Fruit fly (Drosophila melanogaster): Measurements from ENCODE around the gene CG8516.

CG8516 gene

dm6 chr3R:9770127-9770526, 23.0 kb upstream of the CG8516 start:
- TF ChIP-seq CG17801 (GFP tag; optimal IDR thresholded peaks at IDR 0.05; ENCODE audit: partially characterized antibody): no peak

dm6 chr3R:9771519-9771972, 21.5 kb upstream of the CG8516 start, which contains the start of gene CG9471:
TSS of gene CG9471 (minus strand) at chr3R:9771542.
- TF ChIP-seq CG17801 (GFP tag; optimal IDR thresholded peaks at IDR 0.05; ENCODE audit: partially characterized antibody): peak; percentile 95

- no peak for TF ChIP-seq CG17801 (GFP tag; optimal IDR thresholded peaks at IDR 0.05; ENCODE audit: partially characterized antibody)
Observed at dm6 chr3R:9774147-9774546, 18.9 kb upstream of the CG8516 start, which contains the start of gene Whamy. TSS of gene Whamy (minus strand) at chr3R:9774419.

- no peak for TF ChIP-seq CG17801 (GFP tag; optimal IDR thresholded peaks at IDR 0.05; ENCODE audit: partially characterized antibody)
Observed at dm6 chr3R:9774821-9775220, 18.3 kb upstream of the CG8516 start, which contains the start of gene topi. TSS of gene topi (plus strand) at chr3R:9775121.

dm6 chr3R:9777941-9778360, 15.1 kb upstream of the CG8516 start, which contains the start of gene RpS29:
TSS of gene RpS29 (plus strand) at chr3R:9778042.
- peak; percentile 81 for TF ChIP-seq CG17801 (GFP tag; optimal IDR thresholded peaks at IDR 0.05; ENCODE audit: partially characterized antibody)

- no peak for TF ChIP-seq CG17801 (GFP tag; optimal IDR thresholded peaks at IDR 0.05; ENCODE audit: partially characterized antibody)
Observed at dm6 chr3R:9779764-9780163, 13.3 kb upstream of the CG8516 start, which contains the start of gene CG12947. TSS of gene CG12947 (plus strand) at chr3R:9780064.

- peak; percentile 55 for TF ChIP-seq CG17801 (GFP tag; optimal IDR thresholded peaks at IDR 0.05; ENCODE audit: partially characterized antibody)
Observed at dm6 chr3R:9783240-9783917, 9.7 kb upstream of the CG8516 start.

- TF ChIP-seq CG17801 (GFP tag; optimal IDR thresholded peaks at IDR 0.05; ENCODE audit: partially characterized antibody): no peak
Observed at dm6 chr3R:9784341-9785062, 8.6 kb upstream of the CG8516 start, which contains the start of the genes MtnA and CG8500. TSS of gene MtnA (minus strand) at chr3R:9784370. TSS of gene CG8500 (plus strand) at chr3R:9784653.

- TF ChIP-seq CG17801 (GFP tag; optimal IDR thresholded peaks at IDR 0.05; ENCODE audit: partially characterized antibody): peak; percentile 84
Observed at dm6 chr3R:9791177-9791806, 1.8 kb upstream of the CG8516 start, which contains the start of the genes CG12945 and CG8507. TSS of gene CG12945 (minus strand) at chr3R:9791221. TSS of gene CG8507 (plus strand) at chr3R:9791483.

- peak; percentile 8 for TF ChIP-seq CG17801 (GFP tag; optimal IDR thresholded peaks at IDR 0.05; ENCODE audit: partially characterized antibody)
Observed at dm6 chr3R:9800644-9801330, 7.7 kb downstream of the CG8516 start, which contains the start of the genes CG9467 and CG8526. TSS of gene CG9467 (minus strand) at chr3R:9801026. TSS of gene CG8526 (plus strand) at chr3R:9801280.

dm6 chr3R:9808946-9809545, 16.0 kb downstream of the CG8516 start, which contains the start of gene FBXO11:
TSS of gene FBXO11 (minus strand) at chr3R:9809368.
- TF ChIP-seq CG17801 (GFP tag; optimal IDR thresholded peaks at IDR 0.05; ENCODE audit: partially characterized antibody): peak; percentile 71

dm6 chr3R:9812447-9812846, 19.4 kb downstream of the CG8516 start, which contains the start of gene CG8534:
TSS of gene CG8534 (plus strand) at chr3R:9812747.
- no peak for TF ChIP-seq CG17801 (GFP tag; optimal IDR thresholded peaks at IDR 0.05; ENCODE audit: partially characterized antibody)

- no peak for TF ChIP-seq CG17801 (GFP tag; optimal IDR thresholded peaks at IDR 0.05; ENCODE audit: partially characterized antibody)
Observed at dm6 chr3R:9813861-9814260, 20.8 kb downstream of the CG8516 start, which contains the start of gene eloF. TSS of gene eloF (plus strand) at chr3R:9814161.

dm6 chr3R:9816879-9817278, 23.8 kb downstream of the CG8516 start, which contains the start of gene CG16904:
TSS of gene CG16904 (minus strand) at chr3R:9816979.
- TF ChIP-seq CG17801 (GFP tag; optimal IDR thresholded peaks at IDR 0.05; ENCODE audit: partially characterized antibody): no peak
